Fruit fly (Drosophila melanogaster): ENCODE measurements around the gene Sec16.

- TF ChIP-seq ttk (optimal IDR thresholded peaks at IDR 0.05) (no peak), psq (optimal IDR thresholded peaks at IDR 0.05) (no peak), h (optimal IDR thresholded peaks at IDR 0.05) (no peak), insv (optimal IDR thresholded peaks at IDR 0.05) (no peak)
Observed at dm6 chrX:12631317-12632156, 35.7 kb downstream of the Sec16 start, which contains the start of gene Tomosyn.
